Fruit fly (Drosophila melanogaster) whole organism, wandering third instar larva: ENCODE results near the gene CG43800.

Experiments used
- Abd-B ChIP-seq: fragments of >200 bp; optimal IDR thresholded peaks from 2 replicates; lab custom pipeline; 2017; ENCODE audit warnings: missing biosample characterization, missing genetic modification characterization
- CG32264 ChIP-seq: fragments of 200-800 bp; sonication (Bioruptor generic); optimal IDR thresholded peaks from 2 replicates; lab custom pipeline; 2016; ENCODE audit warnings: missing biosample characterization, missing genetic modification characterization
- CG9705 ChIP-seq: fragments of 200-800 bp; sonication (Bioruptor generic); optimal IDR thresholded peaks from 2 replicates; lab custom pipeline; 2018; ENCODE audit warnings: missing biosample characterization, mild to moderate bottlenecking, missing genetic modification characterization
- CrebA ChIP-seq: fragments of 200-800 bp; sonication (Bioruptor generic); optimal IDR thresholded peaks from 2 replicates; lab custom pipeline; 2016; ENCODE audit warnings: missing biosample characterization, mild to moderate bottlenecking, missing genetic modification characterization, borderline replicate concordance
- Dif ChIP-seq: fragments of 200-275, 200-300 bp; sonication (Bioruptor generic); optimal IDR thresholded peaks from 2 replicates; lab custom pipeline; 2018; ENCODE audit warnings: missing biosample characterization, missing genetic modification characterization; ENCODE audit not compliant: partially characterized antibody
- GATAd ChIP-seq: sonication (Bioruptor generic); optimal IDR thresholded peaks from 2 replicates; lab custom pipeline; 2016; ENCODE audit warnings: missing biosample characterization, missing genetic modification characterization
- HLH106 ChIP-seq: fragments of 200-800 bp; optimal IDR thresholded peaks from 3 replicates; lab custom pipeline; 2019; ENCODE audit warnings: missing biosample characterization, mild to moderate bottlenecking, missing genetic modification characterization, moderate library complexity
- Hnf4 ChIP-seq: fragments of 200-800 bp; sonication (Bioruptor generic); optimal IDR thresholded peaks from 2 replicates; lab custom pipeline; 2016; ENCODE audit warnings: missing biosample characterization, mild to moderate bottlenecking, missing genetic modification characterization
- Hr78 ChIP-seq: fragments of >200 bp; optimal IDR thresholded peaks from 2 replicates; lab custom pipeline; 2017; ENCODE audit warnings: missing biosample characterization, missing genetic modification characterization
- Hr83 ChIP-seq: fragments of 200-300 bp; sonication (Bioruptor generic); optimal IDR thresholded peaks from 2 replicates; lab custom pipeline; 2016; ENCODE audit warnings: missing biosample characterization, mild to moderate bottlenecking, missing genetic modification characterization, moderate library complexity; ENCODE audit not compliant: poor library complexity, severe bottlenecking
- Jra ChIP-seq: sonication (Bioruptor generic); optimal IDR thresholded peaks from 2 replicates; lab custom pipeline; 2016; ENCODE audit warnings: missing biosample characterization, missing genetic modification characterization
- Mio ChIP-seq: sonication (Bioruptor generic); optimal IDR thresholded peaks from 2 replicates; lab custom pipeline; 2016; ENCODE audit warnings: missing biosample characterization, missing genetic modification characterization
- Myc ChIP-seq: fragments of >200 bp; optimal IDR thresholded peaks from 2 replicates; lab custom pipeline; 2017
- N ChIP-seq: fragments of >200 bp; optimal IDR thresholded peaks from 2 replicates; lab custom pipeline; 2018; ENCODE audit warnings: missing biosample characterization, missing external identifiers, missing genetic modification characterization
- Rel ChIP-seq, 2 experiments: fragments of 200-800 bp; sonication (Bioruptor generic) in 1 of 2; optimal IDR thresholded peaks; 2 replicates in 1 of 2; 3 replicates in 1 of 2; lab custom pipeline; 2016 to 2019; ENCODE audit warnings: mild to moderate bottlenecking in 2 of 2, missing biosample characterization in 2 of 2, missing genetic modification characterization in 2 of 2, moderate library complexity in 1 of 2
- Vsx2 ChIP-seq: fragments of 200-300, 225-300 bp; sonication (Bioruptor generic); optimal IDR thresholded peaks from 2 replicates; lab custom pipeline; 2018; ENCODE audit warnings: missing biosample characterization, missing genetic modification characterization; ENCODE audit not compliant: partially characterized antibody
- br ChIP-seq: fragments of 200-800 bp; sonication (Bioruptor generic); optimal IDR thresholded peaks from 2 replicates; lab custom pipeline; 2016; ENCODE audit warnings: missing biosample characterization, missing genetic modification characterization
- brk ChIP-seq: fragments of 200-800 bp; sonication (Bioruptor generic); optimal IDR thresholded peaks from 2 replicates; lab custom pipeline; 2016; ENCODE audit warnings: missing biosample characterization, mild to moderate bottlenecking, missing genetic modification characterization
- dl ChIP-seq, 2 experiments: fragments of 175-275, 200-275 bp in 1 of 2; fragments of 200-275 bp in 1 of 2; sonication (Bioruptor generic); optimal IDR thresholded peaks; lab custom pipeline; 2018; ENCODE audit warnings: mild to moderate bottlenecking in 2 of 2, missing biosample characterization in 2 of 2, missing genetic modification characterization in 2 of 2, moderate library complexity in 2 of 2; ENCODE audit not compliant: partially characterized antibody in 2 of 2, insufficient read depth in 1 of 2
- dmrt93B ChIP-seq: fragments of 200-800 bp; sonication (Bioruptor generic); optimal IDR thresholded peaks from 2 replicates; lab custom pipeline; 2018; ENCODE audit warnings: missing biosample characterization, mild to moderate bottlenecking, missing genetic modification characterization
- dsf ChIP-seq: sonication (Bioruptor generic); optimal IDR thresholded peaks from 2 replicates; lab custom pipeline; 2016; ENCODE audit warnings: missing biosample characterization, missing genetic modification characterization, borderline replicate concordance
- ey ChIP-seq: fragments of 200-800 bp; sonication (Bioruptor generic); optimal IDR thresholded peaks from 2 replicates; lab custom pipeline; 2016; ENCODE audit warnings: missing biosample characterization, missing genetic modification characterization
- foxo ChIP-seq, 2 experiments: fragments of 200-800 bp; sonication (Bioruptor generic); optimal IDR thresholded peaks; 2 replicates in 1 of 2; 3 replicates in 1 of 2; lab custom pipeline; 2016 to 2017; ENCODE audit warnings: missing biosample characterization in 2 of 2, missing genetic modification characterization in 2 of 2
- fru ChIP-seq: fragments of 200-800 bp; sonication (Bioruptor generic); optimal IDR thresholded peaks from 3 replicates; lab custom pipeline; 2016; ENCODE audit warnings: missing biosample characterization, mild to moderate bottlenecking, missing genetic modification characterization
- h ChIP-seq: fragments of 200-800 bp; sonication (Bioruptor generic); optimal IDR thresholded peaks from 3 replicates; lab custom pipeline; 2016; ENCODE audit warnings: missing biosample characterization, mild to moderate bottlenecking, missing genetic modification characterization
- jim ChIP-seq: fragments of 175-275, 200-325 bp; sonication (Bioruptor generic); optimal IDR thresholded peaks from 2 replicates; lab custom pipeline; 2016; ENCODE audit warnings: missing biosample characterization, mild to moderate bottlenecking, missing genetic modification characterization
- lola ChIP-seq: fragments of >200 bp; optimal IDR thresholded peaks from 2 replicates; lab custom pipeline; 2017; ENCODE audit warnings: missing biosample characterization, missing genetic modification characterization
- pan ChIP-seq: fragments of >200 bp; optimal IDR thresholded peaks from 2 replicates; lab custom pipeline; 2017
- psq ChIP-seq: fragments of 200-800 bp; sonication (Bioruptor generic); optimal IDR thresholded peaks from 3 replicates; lab custom pipeline; 2017; ENCODE audit warnings: missing biosample characterization, mild to moderate bottlenecking, missing genetic modification characterization, moderate library complexity
- rgr ChIP-seq: fragments of 200-800 bp; sonication (Bioruptor generic); optimal IDR thresholded peaks from 3 replicates; lab custom pipeline; 2016; ENCODE audit warnings: missing biosample characterization, mild to moderate bottlenecking, missing genetic modification characterization
- sv ChIP-seq: fragments of 200-800 bp; sonication (Bioruptor generic); optimal IDR thresholded peaks from 3 replicates; lab custom pipeline; 2016; ENCODE audit warnings: missing biosample characterization, missing genetic modification characterization
- tai ChIP-seq: sonication (Bioruptor generic); optimal IDR thresholded peaks from 2 replicates; lab custom pipeline; 2016; ENCODE audit warnings: missing biosample characterization, missing genetic modification characterization
- usp ChIP-seq: fragments of >200 bp; optimal IDR thresholded peaks from 2 replicates; lab custom pipeline; 2017; ENCODE audit warnings: missing biosample characterization, missing genetic modification characterization
- woc ChIP-seq: sonication (Bioruptor generic); optimal IDR thresholded peaks from 2 replicates; lab custom pipeline; 2016; ENCODE audit warnings: missing biosample characterization, mild to moderate bottlenecking, missing genetic modification characterization

CG43800 gene

dm6 chr2L:7257212-7257611 is 24.6 kb upstream of the CG43800 start, which contains the start of gene CG31909:
TSS of gene CG31909 (plus strand) at chr2L:7257512.
- TF ChIP-seq woc (GFP tag; lab: Kevin White, UChicago): no peak
- TF ChIP-seq rgr (GFP tag; lab: Kevin White, UChicago): no peak
- no peak for TF ChIP-seq psq (GFP tag; lab: Kevin White, UChicago)
- TF ChIP-seq dmrt93B (GFP tag; lab: Kevin White, UChicago): no peak
- TF ChIP-seq brk (GFP tag; lab: Kevin White, UChicago): no peak
- TF ChIP-seq pan (lab: Kevin White, UChicago): no peak

dm6 chr2L:7256144-7256543 is 23.5 kb upstream of the CG43800 start:
- no peak for TF ChIP-seq Hr78 (GFP tag; lab: Kevin White, UChicago)
- no peak for TF ChIP-seq psq (GFP tag; lab: Kevin White, UChicago)
- no peak for TF ChIP-seq Dif (GFP tag; lab: Kevin White, UChicago)
- TF ChIP-seq rgr (GFP tag; lab: Kevin White, UChicago): no peak
- TF ChIP-seq Hr83 (GFP tag; lab: Kevin White, UChicago): no peak
- TF ChIP-seq tai (GFP tag; lab: Kevin White, UChicago): no peak
- no peak for TF ChIP-seq HLH106
- TF ChIP-seq CG32264: no peak
- TF ChIP-seq usp (GFP tag; lab: Kevin White, UChicago): no peak
- TF ChIP-seq Mio (GFP tag; lab: Kevin White, UChicago): no peak
- no peak for TF ChIP-seq ey (GFP tag; lab: Kevin White, UChicago)
- TF ChIP-seq CG9705 (GFP tag; lab: Kevin White, UChicago): no peak
- TF ChIP-seq Hnf4 (GFP tag; lab: Kevin White, UChicago): no peak
- no peak for TF ChIP-seq N (GFP tag; lab: Kevin White, UChicago)
- no peak for TF ChIP-seq Jra
- TF ChIP-seq Abd-B (GFP tag; lab: Kevin White, UChicago): no peak
- TF ChIP-seq Rel (GFP tag; optimal IDR thresholded peaks at IDR 0.05; lab: Kevin White, UChicago): no peak
- TF ChIP-seq Rel (tag; optimal IDR thresholded peaks at IDR 0.05; lab: Kevin White, UChicago): no peak
- no peak for TF ChIP-seq jim (GFP tag; lab: Kevin White, UChicago)
- no peak for TF ChIP-seq Myc (lab: Kevin White, UChicago)
- TF ChIP-seq, all 38 proteins: peak for 0

dm6 chr2L:7254712-7255183 is 22.1 kb upstream of the CG43800 start:
- TF ChIP-seq brk (GFP tag; lab: Kevin White, UChicago) (no peak), Dif (GFP tag; lab: Kevin White, UChicago) (no peak), Jra (no peak), Hr83 (GFP tag; lab: Kevin White, UChicago) (no peak), rgr (GFP tag; lab: Kevin White, UChicago) (no peak), foxo (GFP tag; optimal IDR thresholded peaks at IDR 0.05; lab: Kevin White, UChicago) (no peak), N (GFP tag; lab: Kevin White, UChicago) (no peak), CG32264 (no peak), lola (GFP tag; lab: Kevin White, UChicago) (no peak), HLH106 (no peak), CG9705 (GFP tag; lab: Kevin White, UChicago) (no peak), CrebA (GFP tag; lab: Kevin White, UChicago) (no peak), h (GFP tag; lab: Kevin White, UChicago) (no peak), br (GFP tag; lab: Kevin White, UChicago) (no peak)

dm6 chr2L:7252882-7253281 is 20.3 kb upstream of the CG43800 start, which contains the start of gene CG13786:
TSS of gene CG13786 (minus strand) at chr2L:7252982.
- no peak for TF ChIP-seq brk (GFP tag; lab: Kevin White, UChicago)
- no peak for TF ChIP-seq Vsx2 (GFP tag; lab: Kevin White, UChicago)
- no peak for TF ChIP-seq pan (lab: Kevin White, UChicago)
- no peak for TF ChIP-seq lola (GFP tag; lab: Kevin White, UChicago)
- no peak for TF ChIP-seq HLH106
- no peak for TF ChIP-seq Jra
- TF ChIP-seq dsf (GFP tag; lab: Kevin White, UChicago): no peak

dm6 chr2L:7249293-7249819 is 16.7 kb upstream of the CG43800 start, which contains the start of gene Ndae1:
TSS of gene Ndae1 (minus strand) at chr2L:7249343.
- no peak for TF ChIP-seq Hr83 (GFP tag; lab: Kevin White, UChicago)
- TF ChIP-seq sv (GFP tag; lab: Kevin White, UChicago): no peak
- TF ChIP-seq Dif (GFP tag; lab: Kevin White, UChicago): peak; percentile 45
- TF ChIP-seq Vsx2 (GFP tag; lab: Kevin White, UChicago): peak; percentile 13
- no peak for TF ChIP-seq h (GFP tag; lab: Kevin White, UChicago)
- TF ChIP-seq fru: no peak
- peak in 1 of 2 experiments; percentile 23 for TF ChIP-seq dl (GFP tag; optimal IDR thresholded peaks at IDR 0.05; lab: Kevin White, UChicago; ENCODE audit: insufficient read depth in 1 of 2, partially characterized antibody in 2 of 2)
- no peak for TF ChIP-seq br (GFP tag; lab: Kevin White, UChicago)
- TF ChIP-seq GATAd (GFP tag; lab: Kevin White, UChicago): no peak
- TF ChIP-seq woc (GFP tag; lab: Kevin White, UChicago): no peak
- TF ChIP-seq Hnf4 (GFP tag; lab: Kevin White, UChicago): no peak
